Fruit fly (Drosophila melanogaster): ENCODE data around the gene ERp44.

ERp44 gene

DNA sequence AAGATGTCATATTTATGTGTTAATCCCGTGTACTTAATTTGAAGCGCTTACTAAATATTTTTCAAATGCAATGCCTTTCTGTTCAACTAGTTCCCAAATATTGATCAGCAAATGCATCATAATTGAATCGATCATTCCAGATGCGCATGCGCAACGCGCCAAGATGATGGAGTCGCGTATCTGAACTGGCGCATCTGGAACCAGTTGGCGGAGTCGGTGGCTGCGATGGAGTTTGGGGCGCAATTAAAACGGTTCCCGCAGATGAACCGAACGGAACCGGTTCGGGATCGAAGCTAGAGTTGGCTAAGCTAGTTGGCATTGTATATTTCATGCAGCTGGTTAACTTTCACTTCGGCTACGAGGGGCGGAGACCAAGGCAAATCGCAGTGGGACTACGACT is 28.0 kb upstream of the ERp44 start, which contains the start of gene CalpC (continued):
- peak; percentile 29 for TF ChIP-seq phol (tag; optimal IDR thresholded peaks at IDR 0.05)
- peak; percentile 61; the same call in 1 of the 2 replicates for TF ChIP-seq E2f2 (GFP tag; IDR thresholded peaks at IDR 0.05)
- TF ChIP-seq Bdp1 (GFP tag; optimal IDR thresholded peaks at IDR 0.05): no peak
- TF ChIP-seq CG3163 (GFP tag; optimal IDR thresholded peaks at IDR 0.05): no peak
- TF ChIP-seq CG3847 (GFP tag; IDR thresholded peaks at IDR 0.05): no peak
- TF ChIP-seq CG31441 (GFP tag; IDR thresholded peaks at IDR 0.05): no peak
- no peak for TF ChIP-seq CG13894 (tag; optimal IDR thresholded peaks at IDR 0.05)
- no peak for TF ChIP-seq Tbp (GFP tag; optimal IDR thresholded peaks at IDR 0.05)
- TF ChIP-seq CG10654 (GFP tag; optimal IDR thresholded peaks at IDR 0.05): no peak
- 0 out of 3 replicates have a peak, but pooled peaks have one; percentile 21 for TF ChIP-seq knrl (GFP tag; IDR thresholded peaks at IDR 0.05; ENCODE audit: partially characterized antibody)
- no peak for TF ChIP-seq CG30431 (GFP tag; optimal IDR thresholded peaks at IDR 0.05)
- no peak for TF ChIP-seq trem (tag; optimal IDR thresholded peaks at IDR 0.05)
- TF ChIP-seq CG3726 (GFP tag; IDR thresholded peaks at IDR 0.05): no peak
- no peak for TF ChIP-seq inv (GFP tag; IDR thresholded peaks at IDR 0.05; ENCODE audit: partially characterized antibody)
- TF ChIP-seq Lim3 (GFP tag; IDR thresholded peaks at IDR 0.05): no peak
- TF ChIP-seq CG31224 (GFP tag; IDR thresholded peaks at IDR 0.05): no peak
- peak; percentile 3 for TF ChIP-seq CG2116 (GFP tag; optimal IDR thresholded peaks at IDR 0.05)
- TF ChIP-seq CG18599 (GFP tag; optimal IDR thresholded peaks at IDR 0.05): no peak
- no peak for TF ChIP-seq CG6765 (GFP tag; optimal IDR thresholded peaks at IDR 0.05)
- TF ChIP-seq Blimp-1 (GFP tag; optimal IDR thresholded peaks at IDR 0.05): peak; percentile 40
- no peak for TF ChIP-seq danr (GFP tag; IDR thresholded peaks at IDR 0.05)
- TF ChIP-seq CG9609 (GFP tag; optimal IDR thresholded peaks at IDR 0.05): no peak
- TF ChIP-seq CG8944 (GFP tag; optimal IDR thresholded peaks at IDR 0.05): no peak
- no peak for TF ChIP-seq lmd (GFP tag; IDR thresholded peaks at IDR 0.05)
- no peak for TF ChIP-seq Sox100B (GFP tag; optimal IDR thresholded peaks at IDR 0.05)
- TF ChIP-seq Oaz (GFP tag; IDR thresholded peaks at IDR 0.05): no peak
- peak; percentile 39 for TF ChIP-seq abd-A (tag; optimal IDR thresholded peaks at IDR 0.05)
- no peak for TF ChIP-seq Ptx1 (GFP tag; IDR thresholded peaks at IDR 0.05)
- TF ChIP-seq Ets97D (GFP tag; optimal IDR thresholded peaks at IDR 0.05): no peak
- no peak for TF ChIP-seq CG15073 (GFP tag; optimal IDR thresholded peaks at IDR 0.05)
- TF ChIP-seq jing (GFP tag; optimal IDR thresholded peaks at IDR 0.05): no peak
- no peak for TF ChIP-seq CG2875 (GFP tag; optimal IDR thresholded peaks at IDR 0.05)
- TF ChIP-seq Dp (GFP tag; optimal IDR thresholded peaks at IDR 0.05): peak; percentile 34
- TF ChIP-seq CG3407 (GFP tag; optimal IDR thresholded peaks at IDR 0.05): no peak
- TF ChIP-seq bbx (GFP tag; IDR thresholded peaks at IDR 0.05; ENCODE audit: partially characterized antibody): 0 out of 2 replicates have a peak, but pooled peaks have one; percentile 40
- no peak for TF ChIP-seq fd3F (GFP tag; optimal IDR thresholded peaks at IDR 0.05)
- no peak for TF ChIP-seq YL-1 (GFP tag; optimal IDR thresholded peaks at IDR 0.05)
- no peak for TF ChIP-seq ab (GFP tag; optimal IDR thresholded peaks at IDR 0.05)
- no peak for TF ChIP-seq Fer1 (GFP tag; optimal IDR thresholded peaks at IDR 0.05)
- TF ChIP-seq cad (GFP tag; optimal IDR thresholded peaks at IDR 0.05): no peak
- no peak for TF ChIP-seq Nf-YC (tag; optimal IDR thresholded peaks at IDR 0.05)
- no peak for TF ChIP-seq ash1 (GFP tag; optimal IDR thresholded peaks at IDR 0.05)
- TF ChIP-seq CG13287 (GFP tag; IDR thresholded peaks at IDR 0.05; ENCODE audit: partially characterized antibody): 0 out of 2 replicates have a peak, but pooled peaks have one; percentile 15
- no peak for TF ChIP-seq CG2199 (GFP tag; IDR thresholded peaks at IDR 0.05)
- no peak for TF ChIP-seq CG6683 (GFP tag; optimal IDR thresholded peaks at IDR 0.05)
- TF ChIP-seq CG3995 (GFP tag; optimal IDR thresholded peaks at IDR 0.05): no peak
- no peak for TF ChIP-seq gro (GFP tag; optimal IDR thresholded peaks at IDR 0.05)

All from whole organism, embryonic.